Worm (Caenorhabditis elegans): ENCODE data around the gene C07H6.2.

ce11 chrIII:7559869-7560268 is 39.1 kb downstream of the C07H6.2 start:
- TF ChIP-seq ref-1 (GFP tag; conservative IDR thresholded peaks at IDR 0.05): no peak
- no peak for TF ChIP-seq T22C8.4 (GFP tag; IDR thresholded peaks at IDR 0.05)
- no peak for TF ChIP-seq cog-1 (tag; optimal IDR thresholded peaks at IDR 0.05)
